Worm (Caenorhabditis elegans): Measurements from ENCODE around the gene F26F4.9.

F26F4.9 gene

DNA sequence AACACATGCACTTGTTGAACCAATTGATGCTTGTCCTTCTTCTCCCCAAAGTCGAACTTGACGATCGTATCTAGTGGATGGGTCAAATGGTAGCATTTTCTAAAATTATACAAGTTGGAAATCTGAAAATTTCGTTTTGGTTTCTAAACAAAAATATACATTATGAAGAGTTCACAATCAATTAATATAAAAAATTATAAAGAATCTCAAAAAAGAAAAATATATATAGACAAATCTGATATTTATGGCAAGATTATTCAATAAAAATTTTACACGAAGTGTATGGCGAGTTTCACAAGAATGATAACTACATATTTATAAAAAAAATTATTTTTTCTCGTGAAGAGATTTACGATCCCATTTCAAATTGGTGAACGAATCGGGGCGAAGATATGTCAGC, 7.9 kb upstream of the F26F4.9 start, which contains the start of gene ula-1:
Gene ula-1, minus strand, starts transcription at position 101 of the 400 bp plus-strand sequence.
- no peak for TF ChIP-seq pha-4 (tag; optimal IDR thresholded peaks at IDR 0.05)
- no peak for TF ChIP-seq elt-3 (tag; optimal IDR thresholded peaks at IDR 0.05)
- no peak for TF ChIP-seq M03D4.4 (tag; optimal IDR thresholded peaks at IDR 0.05)
- TF ChIP-seq lin-32 (GFP tag; optimal IDR thresholded peaks at IDR 0.05): no peak
- no peak for TF ChIP-seq ces-1 (GFP tag; optimal IDR thresholded peaks at IDR 0.05)
- no peak for TF ChIP-seq drap-1 (GFP tag; optimal IDR thresholded peaks at IDR 0.05)
- TF ChIP-seq nhr-2 (tag; optimal IDR thresholded peaks at IDR 0.05): no peak
- no peak for TF ChIP-seq mep-1 (tag; optimal IDR thresholded peaks at IDR 0.05)
- no peak for TF ChIP-seq hlh-1 (tag; optimal IDR thresholded peaks at IDR 0.05)

DNA sequence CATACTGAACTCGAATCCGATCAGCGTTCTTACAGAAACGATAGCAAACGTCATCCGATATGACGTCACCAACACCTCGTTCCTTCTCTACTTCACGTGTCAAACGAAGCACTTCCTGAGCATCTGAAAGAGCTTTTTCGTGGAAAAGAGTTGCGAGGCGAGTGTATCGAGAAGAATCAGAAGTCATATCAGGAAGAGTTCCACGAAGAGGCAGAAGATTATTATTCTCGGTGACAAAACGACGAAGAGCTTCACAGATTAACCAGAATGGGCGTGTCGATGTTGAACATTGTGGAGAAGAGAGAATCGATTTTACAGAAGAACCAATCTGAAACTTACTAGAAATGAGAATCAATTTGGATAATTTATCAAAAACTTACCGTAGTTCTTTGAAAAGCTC, 6.6 kb upstream of the F26F4.9 start:
- TF ChIP-seq drap-1 (GFP tag; optimal IDR thresholded peaks at IDR 0.05) (no peak), nhr-237 (tag; optimal IDR thresholded peaks at IDR 0.05) (no peak), bed-3 (GFP tag; optimal IDR thresholded peaks at IDR 0.05) (no peak), flh-1 (GFP tag; optimal IDR thresholded peaks at IDR 0.05) (no peak), ham-2 (GFP tag; optimal IDR thresholded peaks at IDR 0.05) (no peak), ztf-11 (tag; optimal IDR thresholded peaks at IDR 0.05) (no peak), snpc-4 (tag; optimal IDR thresholded peaks at IDR 0.05) (no peak), ceh-39 (tag; optimal IDR thresholded peaks at IDR 0.05) (no peak)

DNA sequence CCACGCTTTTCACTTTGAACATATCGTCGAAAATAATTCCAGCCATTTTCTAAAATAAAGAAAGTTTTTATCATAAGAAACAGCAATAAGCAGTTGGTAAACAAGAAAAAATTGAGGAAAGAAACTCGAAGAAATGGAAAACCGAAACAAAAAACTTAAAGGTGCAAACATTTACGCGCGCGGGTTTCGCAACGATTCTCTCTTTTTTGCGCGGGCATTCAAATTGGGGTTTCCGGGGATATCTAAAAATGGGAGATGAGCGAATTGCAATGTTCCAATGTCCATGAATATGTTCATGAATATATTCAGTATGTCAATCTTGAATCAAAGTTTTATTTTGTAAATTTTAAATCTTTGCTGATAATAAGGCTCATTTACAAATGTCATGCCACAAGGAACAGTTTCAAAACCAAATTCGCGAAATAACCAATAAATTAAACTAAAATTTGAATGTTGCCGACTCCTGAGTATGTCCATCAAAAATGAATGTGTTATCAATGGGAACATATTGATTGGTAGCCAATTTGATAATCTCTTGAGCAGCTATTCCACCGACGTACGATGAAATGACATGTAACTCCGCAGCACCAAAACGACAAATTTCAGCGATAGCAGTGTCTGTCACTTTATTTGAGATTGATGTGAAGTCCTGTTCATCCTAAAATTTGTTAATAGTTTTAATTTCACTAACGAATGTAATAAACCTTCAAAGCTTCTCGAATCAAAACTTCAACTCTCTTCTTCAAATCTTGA, 5.8 kb upstream of the F26F4.9 start, which contains the start of gene rpb-8:
Gene rpb-8, minus strand, starts transcription at position 49 of the 753 bp plus-strand sequence.
- TF ChIP-seq unc-120 (tag; optimal IDR thresholded peaks at IDR 0.05; ENCODE audit: poor library complexity, severe bottlenecking) (peak; percentile 61), lsy-2 (tag; optimal IDR thresholded peaks at IDR 0.05) (peak; percentile 67), mab-5 (tag; optimal IDR thresholded peaks at IDR 0.05) (no peak), flh-1 (GFP tag; optimal IDR thresholded peaks at IDR 0.05) (no peak), ceh-43 (GFP tag; optimal IDR thresholded peaks at IDR 0.05) (no peak), mep-1 (tag; optimal IDR thresholded peaks at IDR 0.05) (peak; percentile 55), nhr-237 (tag; optimal IDR thresholded peaks at IDR 0.05) (peak; percentile 13), M03D4.4 (tag; optimal IDR thresholded peaks at IDR 0.05) (no peak)

ce11 chrIII:4917077-4917476, 4.8 kb upstream of the F26F4.9 start, which contains the start of gene rars-1:
TSS of gene rars-1 (minus strand) at chrIII:4917177.
- TF ChIP-seq unc-120 (tag; optimal IDR thresholded peaks at IDR 0.05; ENCODE audit: poor library complexity, severe bottlenecking): no peak
- no peak for TF ChIP-seq hlh-1 (tag; optimal IDR thresholded peaks at IDR 0.05)
- TF ChIP-seq lsy-2 (tag; optimal IDR thresholded peaks at IDR 0.05): no peak
- TF ChIP-seq mep-1 (tag; optimal IDR thresholded peaks at IDR 0.05): no peak
- TF ChIP-seq pha-4 (tag; optimal IDR thresholded peaks at IDR 0.05): no peak
- TF ChIP-seq nhr-76 (tag; optimal IDR thresholded peaks at IDR 0.05): no peak
- no peak for TF ChIP-seq flh-1 (GFP tag; optimal IDR thresholded peaks at IDR 0.05)
- no peak for TF ChIP-seq ztf-11 (tag; optimal IDR thresholded peaks at IDR 0.05)
- no peak for TF ChIP-seq ces-1 (GFP tag; optimal IDR thresholded peaks at IDR 0.05)
- TF ChIP-seq ceh-39 (tag; optimal IDR thresholded peaks at IDR 0.05): no peak
- TF ChIP-seq ceh-83 (GFP tag; optimal IDR thresholded peaks at IDR 0.05): no peak
- TF ChIP-seq snpc-4 (tag; optimal IDR thresholded peaks at IDR 0.05): no peak
- no peak for TF ChIP-seq M03D4.4 (tag; optimal IDR thresholded peaks at IDR 0.05)
- TF ChIP-seq nhr-28 (tag; optimal IDR thresholded peaks at IDR 0.05): no peak
- no peak for TF ChIP-seq mls-2 (tag; optimal IDR thresholded peaks at IDR 0.05)
- TF ChIP-seq mab-5 (tag; optimal IDR thresholded peaks at IDR 0.05): no peak
- TF ChIP-seq nhr-12 (tag; optimal IDR thresholded peaks at IDR 0.05): no peak

ce11 chrIII:4913736-4914135, 1.4 kb upstream of the F26F4.9 start:
- TF ChIP-seq ceh-83 (GFP tag; optimal IDR thresholded peaks at IDR 0.05) (no peak), zip-8 (tag; optimal IDR thresholded peaks at IDR 0.05) (no peak), sptf-1 (tag; optimal IDR thresholded peaks at IDR 0.05) (no peak), mep-1 (tag; optimal IDR thresholded peaks at IDR 0.05) (no peak), lin-32 (GFP tag; optimal IDR thresholded peaks at IDR 0.05) (no peak), nhr-237 (tag; optimal IDR thresholded peaks at IDR 0.05) (no peak), mab-5 (tag; optimal IDR thresholded peaks at IDR 0.05) (no peak), mls-2 (tag; optimal IDR thresholded peaks at IDR 0.05) (no peak), lin-13 (tag; optimal IDR thresholded peaks at IDR 0.05) (no peak), hlh-1 (tag; optimal IDR thresholded peaks at IDR 0.05) (no peak)

ce11 chrIII:4910956-4911355, 1.4 kb downstream of the F26F4.9 start, which contains the start of gene F26F4.2:
TSS of gene F26F4.2 (plus strand) at chrIII:4911256.
- TF ChIP-seq unc-62 (GFP tag; optimal IDR thresholded peaks at IDR 0.05): no peak

Measured in whole organism, mixed stage, embryonic.